Worm (Caenorhabditis elegans) whole organism, L2 larva: ENCODE data around the gene fat-2.

Experiments
- C34F6.9 ChIP-seq: fragments of 150-350 bp; optimal IDR thresholded peaks from 2 replicates; lab custom pipeline; 2014; ENCODE audit warnings: missing biosample characterization, missing genetic modification characterization
- F13H6.1 ChIP-seq: sonication (generic microtip); optimal IDR thresholded peaks from 2 replicates; lab custom pipeline; 2016; ENCODE audit warnings: missing genetic modification characterization, missing compliant biosample characterization
- R02D3.7 ChIP-seq: fragments of 150-350 bp; optimal IDR thresholded peaks from 2 replicates; lab custom pipeline; 2014; ENCODE audit warnings: missing biosample characterization, missing genetic modification characterization
- ZK546.5 ChIP-seq: sonication (generic microtip); optimal IDR thresholded peaks from 2 replicates; lab custom pipeline; 2017; ENCODE audit warnings: missing biosample characterization, missing genetic modification characterization
- alr-1 ChIP-seq: fragments of 150-350 bp; optimal IDR thresholded peaks from 2 replicates; lab custom pipeline; 2014; ENCODE audit warnings: missing biosample characterization, missing genetic modification characterization
- aly-2 ChIP-seq: fragments of 150-350 bp; optimal IDR thresholded peaks from 2 replicates; lab custom pipeline; 2014; ENCODE audit warnings: missing biosample characterization, missing genetic modification characterization
- blmp-1 ChIP-seq: sonication (generic microtip); optimal IDR thresholded peaks from 2 replicates; lab custom pipeline; 2017; ENCODE audit warnings: missing genetic modification characterization, mild to moderate bottlenecking, missing compliant biosample characterization, antibody characterized with exemption, moderate library complexity; ENCODE audit not compliant: insufficient read depth
- ceh-16 ChIP-seq: fragments of 150-350 bp; optimal IDR thresholded peaks from 2 replicates; lab custom pipeline; 2014; ENCODE audit warnings: missing biosample characterization, missing genetic modification characterization
- ceh-82 ChIP-seq: fragments of 150-350 bp; optimal IDR thresholded peaks from 2 replicates; lab custom pipeline; 2014; ENCODE audit warnings: missing biosample characterization, missing genetic modification characterization
- crh-2 ChIP-seq: sonication (generic microtip); optimal IDR thresholded peaks from 2 replicates; lab custom pipeline; 2017; ENCODE audit warnings: missing biosample characterization, missing genetic modification characterization
- dmd-4 ChIP-seq: sonication (generic microtip); optimal IDR thresholded peaks from 2 replicates; lab custom pipeline; 2017; ENCODE audit warnings: missing biosample characterization, missing genetic modification characterization
- egl-27 ChIP-seq: sonication (generic microtip); optimal IDR thresholded peaks from 3 replicates; lab custom pipeline; 2017; ENCODE audit warnings: missing biosample characterization, missing genetic modification reagents, missing genetic modification characterization
- elt-1 ChIP-seq: fragments of 150-350 bp; optimal IDR thresholded peaks from 2 replicates; lab custom pipeline; 2014; ENCODE audit warnings: missing biosample characterization, missing genetic modification characterization
- elt-3 ChIP-seq: sonication (generic microtip); optimal IDR thresholded peaks from 2 replicates; lab custom pipeline; 2017; ENCODE audit warnings: missing biosample characterization, missing genetic modification characterization
- fos-1 ChIP-seq: fragments of 150-350 bp; optimal IDR thresholded peaks from 2 replicates; lab custom pipeline; 2014; ENCODE audit warnings: missing biosample characterization, missing genetic modification characterization
- lin-13 ChIP-seq: fragments of 150-350 bp; optimal IDR thresholded peaks from 2 replicates; lab custom pipeline; 2014; ENCODE audit warnings: missing biosample characterization, missing genetic modification reagents, missing genetic modification characterization
- lsy-2 ChIP-seq, 2 experiments: fragments of 150-350 bp in 1 of 2; sonication (generic microtip) in 1 of 2; optimal IDR thresholded peaks; 2 replicates each; lab custom pipeline; 2014 to 2017; ENCODE audit warnings: missing biosample characterization in 2 of 2, missing genetic modification characterization in 2 of 2
- mab-5 ChIP-seq: fragments of 150-350 bp; optimal IDR thresholded peaks from 2 replicates; lab custom pipeline; 2014; ENCODE audit warnings: missing biosample characterization, missing genetic modification characterization
- mbf-1 ChIP-seq: sonication (generic microtip); optimal IDR thresholded peaks from 2 replicates; lab custom pipeline; 2017; ENCODE audit warnings: missing biosample characterization, missing genetic modification characterization
- mdl-1 ChIP-seq, 2 experiments: fragments of 150-350 bp in 1 of 2; sonication (generic microtip) in 1 of 2; optimal IDR thresholded peaks; 2 replicates each; lab custom pipeline; 2017; ENCODE audit warnings: missing biosample characterization in 2 of 2, missing genetic modification characterization in 2 of 2
- nhr-10 ChIP-seq: sonication (generic microtip); optimal IDR thresholded peaks from 2 replicates; lab custom pipeline; 2017; ENCODE audit warnings: missing biosample characterization, missing genetic modification characterization
- nhr-11 ChIP-seq: fragments of 150-350 bp; optimal IDR thresholded peaks from 2 replicates; lab custom pipeline; 2014; ENCODE audit warnings: missing biosample characterization, missing genetic modification characterization
- nhr-12 ChIP-seq: fragments of 150-350 bp; optimal IDR thresholded peaks from 2 replicates; lab custom pipeline; 2014; ENCODE audit warnings: missing biosample characterization, missing genetic modification characterization
- nhr-129 ChIP-seq: fragments of 150-350 bp; optimal IDR thresholded peaks from 2 replicates; lab custom pipeline; 2014; ENCODE audit warnings: missing biosample characterization, missing genetic modification characterization
- nhr-21 ChIP-seq: fragments of 150-350 bp; optimal IDR thresholded peaks from 2 replicates; lab custom pipeline; 2014; ENCODE audit warnings: missing biosample characterization, missing genetic modification characterization
- nhr-23 ChIP-seq: fragments of 150-350 bp; optimal IDR thresholded peaks from 2 replicates; lab custom pipeline; 2014; ENCODE audit warnings: missing biosample characterization, missing genetic modification reagents, missing genetic modification characterization
- nhr-237 ChIP-seq: fragments of 150-350 bp; optimal IDR thresholded peaks from 2 replicates; lab custom pipeline; 2014; ENCODE audit warnings: missing biosample characterization, missing genetic modification characterization
- nhr-25 ChIP-seq: fragments of 150-350 bp; sonication (generic microtip); optimal IDR thresholded peaks from 3 replicates; lab custom pipeline; 2014; ENCODE audit warnings: missing biosample characterization, missing genetic modification characterization
- nhr-6 ChIP-seq: fragments of 150-350 bp; optimal IDR thresholded peaks from 2 replicates; lab custom pipeline; 2014; ENCODE audit warnings: missing biosample characterization, missing genetic modification characterization
- nhr-77 ChIP-seq: fragments of 150-350 bp; optimal IDR thresholded peaks from 2 replicates; lab custom pipeline; 2014; ENCODE audit warnings: missing biosample characterization, missing genetic modification characterization
- peb-1 ChIP-seq: fragments of 150-350 bp; optimal IDR thresholded peaks from 2 replicates; lab custom pipeline; 2014; ENCODE audit warnings: missing biosample characterization, missing genetic modification characterization
- sem-4 ChIP-seq: fragments of 150-350 bp; optimal IDR thresholded peaks from 2 replicates; lab custom pipeline; 2014; ENCODE audit warnings: missing biosample characterization, missing genetic modification reagents, missing genetic modification characterization
- skn-1 ChIP-seq: sonication (generic microtip); optimal IDR thresholded peaks from 2 replicates; lab custom pipeline; 2017; ENCODE audit warnings: missing biosample characterization, missing genetic modification characterization
- sma-3 ChIP-seq: sonication (generic microtip); optimal IDR thresholded peaks from 2 replicates; lab custom pipeline; 2016; ENCODE audit warnings: missing genetic modification reagents, missing genetic modification characterization, missing compliant biosample characterization
- sma-9 ChIP-seq, 2 experiments: fragments of 150-350 bp in 1 of 2; sonication (generic microtip) in 1 of 2; optimal IDR thresholded peaks; 2 replicates each; lab custom pipeline; 2014 to 2016; ENCODE audit warnings: missing genetic modification characterization in 2 of 2, mild to moderate bottlenecking in 1 of 2, missing biosample characterization in 1 of 2, missing compliant biosample characterization in 1 of 2, missing genetic modification reagents in 1 of 2, moderate library complexity in 1 of 2
- snpc-4 ChIP-seq: fragments of 150-350 bp; optimal IDR thresholded peaks from 2 replicates; lab custom pipeline; 2014; ENCODE audit warnings: missing biosample characterization, missing genetic modification characterization
- unc-39 ChIP-seq: fragments of 150-350 bp; optimal IDR thresholded peaks from 2 replicates; lab custom pipeline; 2014; ENCODE audit warnings: missing biosample characterization, missing genetic modification characterization
- unc-55 ChIP-seq: fragments of 150-350 bp; sonication (generic microtip); optimal IDR thresholded peaks from 3 replicates; lab custom pipeline; 2014; ENCODE audit warnings: missing biosample characterization, missing genetic modification reagents, missing genetic modification characterization
- zag-1 ChIP-seq: fragments of 150-350 bp; optimal IDR thresholded peaks from 2 replicates; lab custom pipeline; 2014; ENCODE audit warnings: missing biosample characterization, missing genetic modification characterization
- ztf-1 ChIP-seq: fragments of 200-800 bp; sonication (Bioruptor generic); conservative IDR thresholded peaks from 2 replicates; pipeline ENCODE4 v1.3.6; 2022; ENCODE audit warnings: missing genetic modification characterization, missing compliant biosample characterization
- ztf-11 ChIP-seq: sonication (generic microtip); optimal IDR thresholded peaks from 2 replicates; lab custom pipeline; 2017; ENCODE audit warnings: missing biosample characterization, missing genetic modification characterization
- ztf-4 ChIP-seq: fragments of 150-350 bp; optimal IDR thresholded peaks from 2 replicates; lab custom pipeline; 2014; ENCODE audit warnings: missing biosample characterization, missing genetic modification characterization

Gene fat-2

DNA sequence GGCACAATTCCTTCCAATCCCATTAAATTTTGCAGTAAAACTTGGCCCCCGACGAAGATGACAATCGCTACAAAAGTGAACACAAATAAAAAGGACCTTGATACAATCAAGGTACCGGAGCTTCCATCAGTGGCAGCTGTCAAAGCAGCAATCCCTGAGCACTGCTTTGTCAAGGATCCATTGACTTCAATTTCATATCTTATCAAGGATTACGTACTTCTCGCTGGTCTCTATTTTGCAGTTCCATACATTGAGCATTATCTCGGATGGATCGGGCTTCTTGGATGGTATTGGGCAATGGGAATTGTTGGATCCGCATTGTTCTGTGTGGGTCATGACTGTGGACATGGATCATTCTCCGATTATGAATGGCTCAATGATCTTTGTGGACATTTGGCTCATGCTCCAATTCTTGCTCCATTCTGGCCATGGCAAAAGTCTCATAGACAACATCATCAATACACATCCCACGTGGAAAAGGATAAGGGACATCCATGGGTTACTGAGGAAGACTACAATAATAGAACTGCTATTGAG, at the start of gene fat-2:
TSS of gene fat-2 (plus strand) at position 51 of the 537 bp plus-strand sequence.
- TF ChIP-seq nhr-77 (tag; lab: Kevin White, UChicago) (no peak), snpc-4 (no peak), nhr-11 (tag; lab: Kevin White, UChicago) (no peak), nhr-10 (no peak), nhr-129 (no peak), sem-4 (no peak), nhr-12 (no peak), ztf-11 (tag; lab: Kevin White, UChicago) (no peak), zag-1 (tag; lab: Kevin White, UChicago) (no peak), nhr-21 (tag; lab: Kevin White, UChicago) (no peak), crh-2 (no peak), F13H6.1 (tag; lab: Kevin White, UChicago) (no peak), mab-5 (tag; lab: Kevin White, UChicago) (no peak), ZK546.5 (tag; lab: Kevin White, UChicago) (no peak), ceh-16 (tag; lab: Kevin White, UChicago) (no peak), aly-2 (tag; lab: Kevin White, UChicago) (no peak), lsy-2 (tag; optimal IDR thresholded peaks at IDR 0.05; lab: Kevin White, UChicago) (no peak), R02D3.7 (tag; lab: Kevin White, UChicago) (no peak), egl-27 (tag; lab: Kevin White, UChicago) (no peak)

DNA sequence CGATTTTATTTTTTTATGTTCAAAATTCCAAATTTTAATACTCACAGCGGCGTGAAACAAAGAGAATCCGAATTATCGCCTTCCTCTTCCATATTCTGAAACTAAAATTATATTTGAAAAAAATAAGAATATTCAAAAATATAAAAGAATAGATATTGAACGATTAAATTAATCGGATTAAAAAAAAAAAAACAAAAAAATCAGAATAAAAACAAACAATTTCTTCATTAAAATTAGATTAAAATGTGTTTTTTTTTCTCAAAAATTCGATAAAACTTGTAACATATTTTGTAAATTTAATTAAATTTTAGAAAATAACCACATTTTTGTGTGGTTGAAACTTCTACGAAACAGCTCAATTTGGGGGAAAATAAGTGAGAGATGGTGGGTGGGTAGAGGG, 40.9 kb upstream of the fat-2 start, which contains the start of gene cpsf-3:
TSS of gene cpsf-3 (minus strand) at position 101 of the 400 bp plus-strand sequence.
- TF ChIP-seq nhr-6 (tag; lab: Kevin White, UChicago) = no peak
- no peak for TF ChIP-seq nhr-77 (tag; lab: Kevin White, UChicago)
- TF ChIP-seq ceh-82 (tag; lab: Kevin White, UChicago) = no peak
- no peak for TF ChIP-seq mab-5 (tag; lab: Kevin White, UChicago)
- TF ChIP-seq ztf-1 = no peak
- TF ChIP-seq ZK546.5 (tag; lab: Kevin White, UChicago) = no peak
- no peak for TF ChIP-seq elt-3 (tag; lab: Kevin White, UChicago)
- no peak for TF ChIP-seq peb-1 (tag; lab: Kevin White, UChicago)
- TF ChIP-seq ztf-4 (tag; lab: Kevin White, UChicago) = no peak
- TF ChIP-seq blmp-1 (tag; lab: Kevin White, UChicago) = no peak
- TF ChIP-seq snpc-4 = no peak
- TF ChIP-seq nhr-11 (tag; lab: Kevin White, UChicago) = no peak
- TF ChIP-seq dmd-4 = no peak
- TF ChIP-seq sma-3 (GFP tag; lab: Kevin White, UChicago) = no peak
- no peak for TF ChIP-seq alr-1 (tag; lab: Kevin White, UChicago)
- TF ChIP-seq nhr-25 (tag; lab: Kevin White, UChicago) = no peak
- no peak for TF ChIP-seq nhr-10
- TF ChIP-seq, all 48 proteins: peak for 0

DNA sequence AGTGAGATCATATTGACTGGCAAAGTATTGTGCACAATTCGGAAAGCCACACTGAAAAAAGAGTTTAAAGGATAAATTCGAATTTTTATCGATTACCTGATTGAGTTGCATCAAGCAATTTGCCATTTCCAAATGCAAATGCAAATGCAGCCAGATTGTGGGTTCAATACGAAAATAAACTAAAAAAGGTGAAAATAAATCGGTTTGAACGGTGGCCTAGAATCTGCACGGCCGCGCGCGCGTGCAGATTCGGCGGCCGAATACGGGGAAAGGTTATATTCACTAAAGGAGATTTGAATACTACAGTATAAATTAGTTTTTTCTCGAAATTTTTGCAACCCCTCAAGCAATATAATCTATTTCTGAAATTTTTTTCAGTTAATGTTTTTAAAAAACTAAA, 34.4 kb upstream of the fat-2 start, which contains the start of gene Y67H2A.10:
TSS of gene Y67H2A.10 (minus strand) at position 184 of the 400 bp plus-strand sequence.
- TF ChIP-seq nhr-129 (peak; percentile 13), blmp-1 (tag; lab: Kevin White, UChicago) (no peak), sma-3 (GFP tag; lab: Kevin White, UChicago) (no peak), F13H6.1 (tag; lab: Kevin White, UChicago) (no peak), fos-1 (tag; lab: Kevin White, UChicago) (no peak), egl-27 (tag; lab: Kevin White, UChicago) (no peak), ceh-16 (tag; lab: Kevin White, UChicago) (no peak), unc-55 (GFP tag; lab: Kevin White, UChicago) (peak; percentile 18), C34F6.9 (tag; lab: Kevin White, UChicago) (peak; percentile 49)

DNA sequence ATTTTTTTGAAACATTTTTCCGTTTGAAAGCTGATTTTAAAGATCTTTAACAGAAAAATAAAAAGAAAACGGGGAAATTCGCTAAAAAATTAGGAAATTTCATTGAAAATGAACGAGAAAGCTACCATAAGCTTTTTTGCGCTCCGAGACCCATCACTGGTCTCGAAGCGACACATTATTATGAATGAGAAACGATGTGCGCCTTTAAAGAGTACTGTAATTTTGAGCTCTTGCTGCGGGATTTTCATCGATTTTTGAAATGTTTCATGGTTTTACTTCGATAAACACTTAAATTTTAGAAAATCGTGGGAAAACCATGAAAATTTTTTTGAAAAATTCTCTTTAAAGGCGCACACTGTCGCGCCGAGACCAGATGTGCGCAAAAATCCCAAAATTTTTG, 33.4 kb upstream of the fat-2 start:
- TF ChIP-seq elt-3 (tag; lab: Kevin White, UChicago) (no peak), blmp-1 (tag; lab: Kevin White, UChicago) (no peak)

DNA sequence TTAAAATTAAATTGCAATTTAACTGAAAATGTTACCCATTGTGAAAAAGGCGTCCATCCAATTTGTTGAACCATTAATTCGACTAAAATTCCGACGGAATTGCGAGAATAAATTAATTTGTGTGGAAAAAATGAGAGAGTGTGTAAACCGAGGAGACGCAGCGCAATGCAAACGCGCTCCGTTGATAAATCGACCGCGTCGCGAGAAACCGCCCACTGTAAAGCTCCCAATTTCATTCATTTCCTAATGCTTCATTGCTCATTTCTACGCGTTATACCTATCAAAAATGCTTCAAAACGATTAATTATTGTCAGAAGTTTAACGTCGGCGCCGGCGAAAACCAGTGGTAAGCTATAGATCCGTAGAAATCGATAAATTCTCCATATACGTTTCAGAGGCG, 25.9 kb upstream of the fat-2 start, which contains the start of the genes Y67H2A.2 and micu-1:
TSS of gene Y67H2A.2 (minus strand) at position 74 of the 400 bp plus-strand sequence.
TSS of gene micu-1 (plus strand) at position 181 of the 400 bp plus-strand sequence.
- TF ChIP-seq nhr-25 (tag; lab: Kevin White, UChicago) (peak; percentile 60), nhr-77 (tag; lab: Kevin White, UChicago) (no peak), ztf-4 (tag; lab: Kevin White, UChicago) (peak; percentile 42), nhr-237 (tag; lab: Kevin White, UChicago) (no peak), elt-1 (tag; lab: Kevin White, UChicago) (no peak), ztf-1 (no peak), nhr-23 (no peak), skn-1 (tag; lab: Kevin White, UChicago) (no peak), unc-39 (tag; lab: Kevin White, UChicago) (no peak), nhr-12 (no peak), alr-1 (tag; lab: Kevin White, UChicago) (no peak), sma-9 (GFP tag; optimal IDR thresholded peaks at IDR 0.05; lab: Kevin White, UChicago) (peak; percentile 39), sma-9 (tag; optimal IDR thresholded peaks at IDR 0.05; lab: Kevin White, UChicago) (no peak), mbf-1 (no peak), F13H6.1 (tag; lab: Kevin White, UChicago) (peak; percentile 39), ceh-82 (tag; lab: Kevin White, UChicago) (no peak), nhr-129 (peak; percentile 86), lin-13 (GFP tag; lab: Kevin White, UChicago) (peak; percentile 57), fos-1 (tag; lab: Kevin White, UChicago) (peak; percentile 4), R02D3.7 (tag; lab: Kevin White, UChicago) (no peak), nhr-21 (tag; lab: Kevin White, UChicago) (peak; percentile 42), mdl-1 (tag; optimal IDR thresholded peaks at IDR 0.05; lab: Kevin White, UChicago) (no peak), snpc-4 (peak; percentile 33), ZK546.5 (tag; lab: Kevin White, UChicago) (no peak)
